Worm (Caenorhabditis elegans): ENCODE measurements around the gene mics-1.

- TF ChIP-seq pes-1 (GFP tag; IDR thresholded peaks at IDR 0.05) = no peak
- no peak for TF ChIP-seq B0310.2 (tag; optimal IDR thresholded peaks at IDR 0.05)
- no peak for TF ChIP-seq tra-4 (tag; optimal IDR thresholded peaks at IDR 0.05)
- no peak for TF ChIP-seq aly-1 (tag; optimal IDR thresholded peaks at IDR 0.05)
- no peak for TF ChIP-seq tbx-37 (GFP tag; conservative IDR thresholded peaks at IDR 0.05)
- TF ChIP-seq F13C5.2 (tag; optimal IDR thresholded peaks at IDR 0.05) = no peak
- TF ChIP-seq tbx-11 (GFP tag; IDR thresholded peaks at IDR 0.05) = no peak
- no peak for TF ChIP-seq ama-1 (optimal IDR thresholded peaks at IDR 0.05)
- TF ChIP-seq hmbx-1 (tag; optimal IDR thresholded peaks at IDR 0.05) = no peak
- no peak for TF ChIP-seq scrt-1 (GFP tag; IDR thresholded peaks at IDR 0.05)
- TF ChIP-seq ceh-13 (GFP tag; optimal IDR thresholded peaks at IDR 0.05) = no peak
- TF ChIP-seq hnd-1 (tag; optimal IDR thresholded peaks at IDR 0.05) = no peak
- no peak for TF ChIP-seq ets-7 (tag; optimal IDR thresholded peaks at IDR 0.05)
Measured at ce11 chrV:10560621-10561020, 17.5 kb downstream of the mics-1 start, which contains the start of gene col-152.

All from whole organism, early embryonic.